Worm (Caenorhabditis elegans) whole organism, early embryonic: ENCODE results near the gene F20D12.7.

Experiments
- ama-1 ChIP-seq: fragments of 150-350 bp; optimal IDR thresholded peaks from 2 replicates; lab custom pipeline; 2014
- flt-1 ChIP-seq: fragments of 200-800 bp; sonication (Bioruptor generic); IDR thresholded peaks from 2 replicates; pipeline ENCODE4 v1.3.6; 2022; ENCODE audit warnings: missing genetic modification characterization, missing compliant biosample characterization
- hmbx-1 ChIP-seq: sonication (generic microtip); optimal IDR thresholded peaks from 2 replicates; lab custom pipeline; 2016; ENCODE audit warnings: mild to moderate bottlenecking, missing genetic modification characterization, missing compliant biosample characterization
- hnd-1 ChIP-seq: sonication (generic microtip); optimal IDR thresholded peaks from 2 replicates; lab custom pipeline; 2016; ENCODE audit warnings: missing genetic modification characterization, missing compliant biosample characterization

DNA sequence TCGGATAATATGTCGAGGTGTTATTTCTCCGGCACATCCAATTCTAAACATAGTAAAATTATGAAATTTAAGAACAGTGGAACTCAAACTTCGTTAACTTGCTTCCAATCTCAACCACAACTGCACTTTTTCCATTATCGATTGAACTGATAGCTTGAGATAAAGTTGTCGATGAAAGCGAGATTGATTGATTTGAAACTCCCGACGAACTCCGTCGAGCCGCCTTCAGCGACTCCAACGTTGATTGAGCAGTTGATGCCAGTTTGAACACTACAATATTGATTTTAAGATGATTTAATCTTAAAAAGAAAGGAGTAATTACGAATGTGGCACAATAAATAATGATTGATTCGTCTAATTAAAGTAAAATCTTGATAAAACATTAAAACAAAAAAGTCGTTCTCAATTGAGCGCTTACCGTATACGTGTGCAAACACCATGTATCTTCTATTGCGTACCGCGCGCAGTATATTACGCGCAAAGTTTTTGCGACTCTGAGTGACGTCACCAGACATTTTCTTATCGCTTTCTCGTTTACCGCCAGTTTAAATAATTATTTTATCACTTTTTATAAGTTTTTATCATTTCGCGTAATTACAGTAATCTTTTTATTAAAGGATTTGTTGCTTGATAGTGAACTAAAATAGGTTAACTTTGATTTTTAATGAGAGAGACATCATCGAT, 36.4 kb downstream of the F20D12.7 start, which contains the start of gene arp-11:
- TF ChIP-seq ama-1 (lab: Kevin White, UChicago) = no peak
- TF ChIP-seq hnd-1 (tag; lab: Kevin White, UChicago) = no peak
- TF ChIP-seq flt-1 (GFP tag; lab: Robert Waterston, UW) = no peak
- TF ChIP-seq hmbx-1 (tag; lab: Kevin White, UChicago) = no peak
